Fruit fly (Drosophila melanogaster): ENCODE measurements around the gene Whamy.

DNA sequence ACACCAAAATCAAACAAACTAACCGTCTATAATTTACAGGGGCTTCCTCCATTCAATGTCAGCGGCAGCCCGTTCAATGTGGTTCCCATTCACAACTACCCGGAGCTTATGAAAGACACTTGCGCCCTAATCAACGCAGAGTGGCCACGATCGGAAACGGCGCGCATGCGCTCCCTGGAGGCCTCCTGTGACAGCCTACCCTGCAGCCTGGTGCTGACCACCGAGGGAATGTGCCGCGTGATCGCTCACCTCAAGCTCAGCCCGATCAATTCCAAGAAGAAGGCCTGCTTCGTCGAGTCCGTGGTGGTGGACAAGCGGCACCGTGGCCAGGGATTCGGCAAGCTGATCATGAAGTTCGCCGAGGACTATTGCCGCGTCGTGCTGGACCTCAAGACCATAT lies 5.3 kb downstream of the Whamy start, which contains the start of gene MED6:
- TF ChIP-seq psq (optimal IDR thresholded peaks at IDR 0.05): no peak
- no peak for TF ChIP-seq usp (GFP tag; optimal IDR thresholded peaks at IDR 0.05)
- no peak for TF ChIP-seq Dll (optimal IDR thresholded peaks at IDR 0.05)
